Fruit fly (Drosophila melanogaster) whole organism, embryonic: ENCODE results near the gene CG7362.

Experiments used
- ATbp ChIP-seq: fragments of 200-800 bp; sonication (Bioruptor generic); optimal IDR thresholded peaks from 2 replicates; lab custom pipeline; 2017; ENCODE audit warnings: missing biosample characterization, mild to moderate bottlenecking, missing genetic modification characterization, missing genetic modification reagents
- Antp ChIP-seq: fragments of 200-800 bp; sonication (Bioruptor generic); optimal IDR thresholded peaks from 3 replicates; lab custom pipeline; 2016; ENCODE audit warnings: missing biosample characterization, missing genetic modification characterization
- Bdp1 ChIP-seq: fragments of 200-800 bp; sonication (Bioruptor generic); optimal IDR thresholded peaks from 3 replicates; lab custom pipeline; 2016; ENCODE audit warnings: missing biosample characterization, missing genetic modification characterization
- CG10321 ChIP-seq: fragments of 200-800 bp; sonication (Bioruptor generic); IDR thresholded peaks from 2 replicates; pipeline ENCODE4 v1.3.6; 2022; ENCODE audit warnings: missing biosample characterization, missing genetic modification characterization
- CG12155 ChIP-seq: fragments of 200-800 bp; sonication (Bioruptor generic); optimal IDR thresholded peaks from 3 replicates; lab custom pipeline; 2016; ENCODE audit warnings: missing biosample characterization, missing genetic modification characterization
- CG13624 ChIP-seq: fragments of 200-800 bp; sonication (Bioruptor generic); optimal IDR thresholded peaks from 2 replicates; lab custom pipeline; 2016; ENCODE audit warnings: missing biosample characterization, missing genetic modification characterization
- CG14667 ChIP-seq: fragments of 200-800 bp; sonication (Bioruptor generic); IDR thresholded peaks from 2 replicates; pipeline ENCODE4 v1.3.6; 2022; ENCODE audit warnings: missing biosample characterization, missing genetic modification characterization
- CG15011 ChIP-seq: fragments of 200-800 bp; sonication (Bioruptor generic); optimal IDR thresholded peaks from 3 replicates; lab custom pipeline; 2018; ENCODE audit warnings: missing biosample characterization, mild to moderate bottlenecking, missing genetic modification characterization
- CG30403 ChIP-seq: fragments of 200-800 bp; sonication (Bioruptor generic); optimal IDR thresholded peaks from 3 replicates; lab custom pipeline; 2016; ENCODE audit warnings: missing biosample characterization, missing genetic modification characterization
- CG32532 ChIP-seq: fragments of 200-800 bp; sonication (Bioruptor generic); IDR thresholded peaks from 2 replicates; pipeline ENCODE4 v1.3.6; 2022; ENCODE audit warnings: missing biosample characterization, missing genetic modification characterization
- CG4360 ChIP-seq: fragments of 200-800 bp; sonication (Bioruptor generic); IDR thresholded peaks from 2 replicates; pipeline ENCODE4 v1.3.6; 2022; ENCODE audit warnings: missing biosample characterization, missing genetic modification characterization
- CG4617 ChIP-seq: fragments of 200-800 bp; sonication (Bioruptor generic); optimal IDR thresholded peaks from 3 replicates; lab custom pipeline; 2016; ENCODE audit warnings: missing biosample characterization, missing genetic modification characterization, borderline replicate concordance
- CG4820 ChIP-seq: fragments of 200-800 bp; sonication (Bioruptor generic); optimal IDR thresholded peaks from 3 replicates; lab custom pipeline; 2016; ENCODE audit warnings: missing biosample characterization, missing genetic modification characterization
- CG8478 ChIP-seq: fragments of >200 bp; optimal IDR thresholded peaks from 2 replicates; lab custom pipeline; 2018
- CG9932 ChIP-seq: fragments of 200-800 bp; sonication (Bioruptor generic); IDR thresholded peaks from 2 replicates; pipeline ENCODE4 v1.3.6; 2022; ENCODE audit warnings: missing biosample characterization, missing genetic modification characterization
- Chrac-16 ChIP-seq: fragments of 200-800 bp; sonication (Bioruptor generic); optimal IDR thresholded peaks from 3 replicates; lab custom pipeline; 2016; ENCODE audit warnings: missing biosample characterization, missing genetic modification characterization
- Doc3 ChIP-seq: fragments of 200-800 bp; sonication (Bioruptor generic); IDR thresholded peaks from 3 replicates; pipeline ENCODE4 v1.3.6; 2022; ENCODE audit warnings: missing biosample characterization, missing genetic modification characterization; ENCODE audit not compliant: partially characterized antibody
- Dref ChIP-seq: fragments of 200-800 bp; sonication (Bioruptor generic); IDR thresholded peaks from 2 replicates; pipeline ENCODE4 v1.3.6; 2022; ENCODE audit warnings: missing biosample characterization, missing genetic modification characterization
- ERR ChIP-seq: fragments of 200-800 bp; sonication (Bioruptor generic); optimal IDR thresholded peaks from 2 replicates; lab custom pipeline; 2016; ENCODE audit warnings: missing biosample characterization, missing genetic modification characterization
- HLHmδ ChIP-seq: fragments of 200-800 bp; sonication (Bioruptor generic); optimal IDR thresholded peaks from 2 replicates; lab custom pipeline; 2018; ENCODE audit warnings: missing biosample characterization, mild to moderate bottlenecking, missing genetic modification characterization, moderate library complexity
- HmgD ChIP-seq: fragments of 200-800 bp; sonication (Bioruptor generic); optimal IDR thresholded peaks from 3 replicates; lab custom pipeline; 2016; ENCODE audit warnings: missing biosample characterization, missing genetic modification characterization
- Hr39 ChIP-seq: fragments of >200 bp; optimal IDR thresholded peaks from 2 replicates; lab custom pipeline; 2017
- Oaz ChIP-seq: fragments of 200-800 bp; sonication (Bioruptor generic); IDR thresholded peaks from 2 replicates; pipeline ENCODE4 v1.3.6; 2022; ENCODE audit warnings: missing biosample characterization, missing genetic modification characterization
- Poxn ChIP-seq: fragments of 200-800 bp; sonication (Bioruptor generic); IDR thresholded peaks from 2 replicates; pipeline ENCODE4 v1.3.6; 2022; ENCODE audit warnings: missing biosample characterization, missing genetic modification characterization
- Ptx1 ChIP-seq: fragments of 200-800 bp; sonication (Bioruptor generic); IDR thresholded peaks from 2 replicates; pipeline ENCODE4 v1.3.6; 2022; ENCODE audit warnings: missing biosample characterization, missing genetic modification characterization
- Six4 ChIP-seq: fragments of 200-800 bp; sonication (Bioruptor generic); optimal IDR thresholded peaks from 2 replicates; lab custom pipeline; 2016; ENCODE audit warnings: missing biosample characterization, missing genetic modification characterization
- Sry-δ ChIP-seq: fragments of 200-800 bp; sonication (Bioruptor generic); optimal IDR thresholded peaks from 2 replicates; lab custom pipeline; 2016; ENCODE audit warnings: missing biosample characterization, missing genetic modification characterization
- Trl ChIP-seq, 3 experiments: fragments of >200 bp in 2 of 3; fragments of 200-800 bp in 1 of 3; sonication (Bioruptor generic) in 1 of 3; optimal IDR thresholded peaks; 2 replicates in 1 of 3; 3 replicates in 2 of 3; lab custom pipeline; 2016 to 2017; ENCODE audit warnings: missing biosample characterization in 1 of 3, missing genetic modification characterization in 1 of 3
- YL-1 ChIP-seq: fragments of 200-800 bp; sonication (Bioruptor generic); optimal IDR thresholded peaks from 3 replicates; lab custom pipeline; 2017; ENCODE audit warnings: missing biosample characterization, mild to moderate bottlenecking, missing genetic modification characterization
- aop ChIP-seq: fragments of 200-800 bp; sonication (Bioruptor generic); IDR thresholded peaks from 2 replicates; pipeline ENCODE4 v1.3.6; 2022; ENCODE audit warnings: missing biosample characterization, missing genetic modification characterization
- ash1 ChIP-seq: fragments of 200-800 bp; sonication (Bioruptor generic); optimal IDR thresholded peaks from 2 replicates; lab custom pipeline; 2018; ENCODE audit warnings: missing biosample characterization, mild to moderate bottlenecking, missing genetic modification characterization
- crc ChIP-seq: fragments of 200-800 bp; sonication (Bioruptor generic); optimal IDR thresholded peaks from 2 replicates; lab custom pipeline; 2016; ENCODE audit warnings: missing biosample characterization, missing genetic modification characterization
- croc ChIP-seq: fragments of 200-800 bp; sonication (Bioruptor generic); conservative IDR thresholded peaks from 3 replicates; pipeline ENCODE4 v1.3.6; 2022; ENCODE audit warnings: missing biosample characterization, missing genetic modification characterization
- en ChIP-seq: fragments of 200-800 bp; sonication (Bioruptor generic); optimal IDR thresholded peaks from 2 replicates; lab custom pipeline; 2016; ENCODE audit warnings: missing biosample characterization, missing genetic modification characterization
- eve ChIP-seq, 2 experiments: fragments of >200 bp; optimal IDR thresholded peaks; 2 replicates each; lab custom pipeline; 2017; ENCODE audit warnings: missing biosample characterization in 2 of 2, missing genetic modification characterization in 2 of 2
- gsb ChIP-seq: fragments of 200-800 bp; sonication (Bioruptor generic); IDR thresholded peaks from 2 replicates; pipeline ENCODE4 v1.3.6; 2022; ENCODE audit warnings: missing biosample characterization, missing genetic modification characterization
- hbn ChIP-seq: fragments of 200-800 bp; sonication (Bioruptor generic); IDR thresholded peaks from 2 replicates; pipeline ENCODE4 v1.3.6; 2022; ENCODE audit warnings: missing biosample characterization, missing genetic modification characterization; ENCODE audit not compliant: partially characterized antibody
- jumu ChIP-seq: fragments of 200-800 bp; sonication (Bioruptor generic); optimal IDR thresholded peaks from 3 replicates; lab custom pipeline; 2016; ENCODE audit warnings: missing biosample characterization, missing genetic modification characterization
- knrl ChIP-seq: fragments of 200-800 bp; sonication (Bioruptor generic); IDR thresholded peaks from 3 replicates; pipeline ENCODE4 v1.3.6; 2022; ENCODE audit warnings: missing biosample characterization, missing genetic modification characterization; ENCODE audit not compliant: partially characterized antibody
- nerfin-2 ChIP-seq: fragments of 200-800 bp; sonication (Bioruptor generic); IDR thresholded peaks from 2 replicates; pipeline ENCODE4 v1.3.6; 2022; ENCODE audit warnings: missing biosample characterization, missing genetic modification characterization; ENCODE audit not compliant: partially characterized antibody
- pan ChIP-seq, 4 experiments: fragments of >200 bp in 3 of 4; fragments of 200-800 bp in 1 of 4; sonication (Bioruptor generic) in 1 of 4; optimal IDR thresholded peaks in 3 of 4; IDR thresholded peaks in 1 of 4; 2 replicates each; pipeline versions ENCODE4 v1.3.6 to Lab custom; 2017 to 2022; ENCODE audit warnings: missing biosample characterization in 2 of 4, missing genetic modification characterization in 2 of 4, mixed read lengths in 1 of 4
- pho ChIP-seq: fragments of 200-800 bp; sonication (Bioruptor generic); optimal IDR thresholded peaks from 2 replicates; lab custom pipeline; 2016; ENCODE audit warnings: missing biosample characterization, missing genetic modification characterization
- prd ChIP-seq, 3 experiments: fragments of >200 bp in 2 of 3; fragments of 200-800 bp in 1 of 3; sonication (Bioruptor generic) in 1 of 3; optimal IDR thresholded peaks in 2 of 3; IDR thresholded peaks in 1 of 3; 2 replicates in 2 of 3; 3 replicates in 1 of 3; pipeline versions ENCODE4 v1.3.6 to Lab custom; 2017 to 2022; ENCODE audit warnings: missing biosample characterization in 1 of 3, missing genetic modification characterization in 1 of 3
- rib ChIP-seq: fragments of 200-800 bp; sonication (Bioruptor generic); IDR thresholded peaks from 2 replicates; pipeline ENCODE4 v1.3.6; 2022; ENCODE audit warnings: missing biosample characterization, missing genetic modification characterization
- sens ChIP-seq: fragments of 200-800 bp; sonication (Bioruptor generic); peaks from one replicate; lab custom pipeline; 2016; ENCODE audit warnings: missing biosample characterization, missing genetic modification characterization
- sqz ChIP-seq: fragments of 200-800 bp; sonication (Bioruptor generic); optimal IDR thresholded peaks from 3 replicates; lab custom pipeline; 2018; ENCODE audit warnings: missing biosample characterization, mild to moderate bottlenecking, missing genetic modification characterization
- tup ChIP-seq: fragments of 200-800 bp; sonication (Bioruptor generic); optimal IDR thresholded peaks from 2 replicates; lab custom pipeline; 2016; ENCODE audit warnings: missing biosample characterization, mild to moderate bottlenecking, missing genetic modification characterization, moderate library complexity
- vnd ChIP-seq: fragments of 200-800 bp; sonication (Bioruptor generic); IDR thresholded peaks from 3 replicates; pipeline ENCODE4 v1.3.6; 2022; ENCODE audit warnings: missing biosample characterization, missing genetic modification characterization; ENCODE audit not compliant: partially characterized antibody

The CG7362 gene

dm6 chr3R:14742064-14742463 lies 12.2 kb downstream of the CG7362 start (continued):
- TF ChIP-seq ERR (GFP tag; lab: Kevin White, UChicago), result no peak
- peak; percentile 36; the same call in 1 of the 2 replicates for TF ChIP-seq nerfin-2 (GFP tag; lab: Robert Waterston, UW)
- peak; percentile 98 for TF ChIP-seq CG4360
- no peak for TF ChIP-seq Ptx1 (GFP tag; lab: Robert Waterston, UW)
- TF ChIP-seq CG10321 (GFP tag; lab: Robert Waterston, UW), result no peak
- TF ChIP-seq CG4820 (GFP tag; lab: Kevin White, UChicago), result no peak
- no peak for TF ChIP-seq ATbp (GFP tag; lab: Kevin White, UChicago)
- no peak for TF ChIP-seq pho (GFP tag; lab: Kevin White, UChicago)
- no peak for TF ChIP-seq CG13624 (GFP tag; lab: Kevin White, UChicago)
- no peak for TF ChIP-seq Oaz
- TF ChIP-seq gsb, result no peak
- TF ChIP-seq Chrac-16, result no peak

DNA sequence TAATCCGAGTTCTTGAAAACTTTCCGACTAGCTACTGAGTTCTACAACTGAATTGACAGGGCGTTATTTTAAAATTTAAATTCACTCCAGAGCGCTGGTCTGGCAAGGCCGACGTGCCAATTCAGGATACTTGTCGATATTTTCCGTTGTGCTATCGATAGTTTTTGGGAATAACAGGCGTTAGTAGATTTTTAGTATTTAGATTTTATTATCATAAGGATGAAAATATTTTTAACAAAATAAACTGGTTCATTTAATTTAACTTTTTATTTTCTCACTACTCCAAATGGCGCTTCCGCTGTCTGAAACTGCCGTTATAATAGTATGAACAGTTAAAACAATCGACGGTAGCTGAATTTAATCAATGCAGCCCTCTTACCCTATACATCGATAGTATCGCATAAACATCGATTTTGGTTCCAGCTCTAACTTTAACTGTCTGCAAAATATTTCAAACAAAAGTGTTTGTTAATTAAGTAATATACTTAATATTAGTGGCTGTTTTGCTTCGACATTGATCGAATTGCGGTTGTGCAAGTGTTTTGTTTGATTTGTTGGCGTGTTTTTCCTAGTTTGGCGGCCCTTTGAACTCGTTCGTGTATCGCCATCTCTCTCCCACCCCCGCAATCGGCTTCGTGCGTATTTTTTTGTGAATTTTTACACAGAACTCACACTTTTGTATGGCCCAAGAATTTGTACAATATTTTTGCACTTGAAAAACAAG lies 12.9 kb downstream of the CG7362 start, which contains the start of the genes eff and jvl:
eff (minus strand) TSS at position 128 of the 724 bp plus-strand sequence.
jvl (plus strand) TSS at position 391 of the 724 bp plus-strand sequence.
- TF ChIP-seq CG15011 (no peak), aop (no peak), sens (GFP tag; lab: Kevin White, UChicago) (peak; percentile 84), CG8478 (no peak), tup (GFP tag; lab: Kevin White, UChicago) (no peak), Doc3 (GFP tag; lab: Robert Waterston, UW) (peak; percentile 99), Six4 (GFP tag; lab: Kevin White, UChicago) (peak; percentile 12), Trl (optimal IDR thresholded peaks at IDR 0.05; lab: Kevin White, UChicago) (no peak), Trl (GFP tag; optimal IDR thresholded peaks at IDR 0.05; lab: Kevin White, UChicago) (no peak), croc (GFP tag; lab: Robert Waterston, UW) (no peak), rib (GFP tag; lab: Robert Waterston, UW) (no peak), Antp (GFP tag; lab: Kevin White, UChicago) (no peak), ash1 (GFP tag; lab: Kevin White, UChicago) (no peak), CG9932 (GFP tag; lab: Robert Waterston, UW) (no peak; the same call in 1 of the 2 replicates), CG30403 (GFP tag; lab: Kevin White, UChicago) (peak; percentile 48), HLHmδ (GFP tag; lab: Kevin White, UChicago) (no peak), crc (GFP tag; lab: Kevin White, UChicago) (no peak), CG32532 (GFP tag; lab: Robert Waterston, UW) (peak; percentile 50; the same call in 1 of the 2 replicates), Sry-δ (GFP tag; lab: Kevin White, UChicago) (peak; percentile 92), YL-1 (GFP tag; lab: Kevin White, UChicago) (no peak), prd (optimal IDR thresholded peaks at IDR 0.05; lab: Kevin White, UChicago) (no peak), prd (GFP tag; IDR thresholded peaks at IDR 0.05; lab: Robert Waterston, UW) (peak; percentile 30; the same call in 1 of the 3 replicates), jumu (GFP tag; lab: Kevin White, UChicago) (no peak), CG4617 (peak; percentile 83), hbn (GFP tag; lab: Robert Waterston, UW) (peak; percentile 96), Dref (GFP tag; lab: Robert Waterston, UW) (peak; percentile 73), pan (optimal IDR thresholded peaks at IDR 0.05; lab: Kevin White, UChicago) (no peak), pan (GFP tag; optimal IDR thresholded peaks at IDR 0.05 in 1 of 2, IDR thresholded peaks at IDR 0.05 in 1 of 2) (peak in 1 of 2 experiments; percentile 52), Poxn (GFP tag; lab: Robert Waterston, UW) (no peak), knrl (GFP tag; lab: Robert Waterston, UW) (peak; percentile 96), HmgD (GFP tag; lab: Kevin White, UChicago) (no peak), Hr39 (lab: Kevin White, UChicago) (no peak), CG14667 (GFP tag; lab: Robert Waterston, UW) (no peak; the same call in 1 of the 2 replicates), CG12155 (GFP tag; lab: Kevin White, UChicago) (no peak), vnd (GFP tag; lab: Robert Waterston, UW) (peak; percentile 96), Bdp1 (GFP tag; lab: Kevin White, UChicago) (no peak), sqz (GFP tag; lab: Kevin White, UChicago) (peak; percentile 27), en (no peak), eve (GFP tag; optimal IDR thresholded peaks at IDR 0.05; lab: Kevin White, UChicago) (peak in 1 of 2 experiments; percentile 79), pho (GFP tag; lab: Kevin White, UChicago) (peak; percentile 9)
